Worm (Caenorhabditis elegans): Measurements from ENCODE around the gene coq-6.
"Not testable (repeated sequence)": the region's sequence is repeated elsewhere in the genome, so short reads cannot be mapped to it uniquely, and the experiment has no call there.

Gene coq-6

ce11 chrV:9340318-9340717, 3.8 kb downstream of the coq-6 start (continued):
- TF ChIP-seq F44E2.7 (GFP tag; IDR thresholded peaks at IDR 0.05): 0 out of 2 replicates have a peak, but pooled peaks have one; percentile 31
- TF ChIP-seq php-3 (GFP tag; IDR thresholded peaks at IDR 0.05): peak; percentile 81
- TF ChIP-seq spr-1 (tag; optimal IDR thresholded peaks at IDR 0.05): peak; percentile 51
- no peak for TF ChIP-seq daf-12 (tag; optimal IDR thresholded peaks at IDR 0.05)
- TF ChIP-seq rbr-2 (tag; optimal IDR thresholded peaks at IDR 0.05): peak; percentile 11
- TF ChIP-seq duxl-1 (tag; optimal IDR thresholded peaks at IDR 0.05; ENCODE audit: poor library complexity): no peak
- no peak for TF ChIP-seq nhr-28 (tag; optimal IDR thresholded peaks at IDR 0.05)
- TF ChIP-seq ZK337.2 (GFP tag; IDR thresholded peaks at IDR 0.05): no peak
- peak; percentile 80 for TF ChIP-seq egl-43 (GFP tag; IDR thresholded peaks at IDR 0.05)
- TF ChIP-seq F26F4.8 (GFP tag; conservative IDR thresholded peaks at IDR 0.05): no peak
- no peak for TF ChIP-seq daf-8 (GFP tag; IDR thresholded peaks at IDR 0.05)
- TF ChIP-seq dmd-6 (GFP tag; IDR thresholded peaks at IDR 0.05): no peak; the same call in none of the 2 replicates
- no peak for TF ChIP-seq nhr-76 (tag; optimal IDR thresholded peaks at IDR 0.05)
- no peak for TF ChIP-seq ceh-32 (tag; optimal IDR thresholded peaks at IDR 0.05; ENCODE audit: poor library complexity)
- no peak; the same call in 1 of the 2 replicates for TF ChIP-seq ctbp-1 (GFP tag; IDR thresholded peaks at IDR 0.05)
- TF ChIP-seq T26A8.4 (GFP tag; IDR thresholded peaks at IDR 0.05): peak; percentile 97
- TF ChIP-seq spr-3 (GFP tag; optimal IDR thresholded peaks at IDR 0.05): no peak
- peak; percentile 61; the same call in 1 of the 2 replicates for TF ChIP-seq saeg-2 (GFP tag; IDR thresholded peaks at IDR 0.05)
- TF ChIP-seq lin-15B (tag; optimal IDR thresholded peaks at IDR 0.05): no peak
- peak; percentile 90 for TF ChIP-seq pha-4 (GFP tag; IDR thresholded peaks at IDR 0.05)
- no peak for TF ChIP-seq pha-4 (tag; optimal IDR thresholded peaks at IDR 0.05)
- no peak for TF ChIP-seq unc-130 (GFP tag; optimal IDR thresholded peaks at IDR 0.05)
- TF ChIP-seq gei-8 (GFP tag; optimal IDR thresholded peaks at IDR 0.05): no peak
- no peak for TF ChIP-seq snpc-4 (tag; optimal IDR thresholded peaks at IDR 0.05)
- no peak for TF ChIP-seq jun-1 (tag; optimal IDR thresholded peaks at IDR 0.05)
- TF ChIP-seq zag-1 (tag; optimal IDR thresholded peaks at IDR 0.05): no peak
- no peak for TF ChIP-seq dve-1 (tag; optimal IDR thresholded peaks at IDR 0.05; ENCODE audit: insufficient read depth)
- TF ChIP-seq madf-5 (GFP tag; IDR thresholded peaks at IDR 0.05): 0 out of 4 replicates have a peak, but pooled peaks of 1 of the 2 experiments have one; percentile 64
- no peak for TF ChIP-seq nhr-25 (tag; optimal IDR thresholded peaks at IDR 0.05; ENCODE audit: borderline replicate concordance, insufficient read depth)
- TF ChIP-seq dmd-8 (GFP tag; IDR thresholded peaks at IDR 0.05): 0 out of 2 replicates have a peak, but pooled peaks have one; percentile 18
- TF ChIP-seq lir-3 (tag; optimal IDR thresholded peaks at IDR 0.05): no peak
- TF ChIP-seq mxl-2 (GFP tag; conservative IDR thresholded peaks at IDR 0.05): peak; percentile 59; the same call in 1 of the 2 replicates
- TF ChIP-seq ama-1 (optimal IDR thresholded peaks at IDR 0.05): peak; percentile 24
- TF ChIP-seq D1046.2 (GFP tag; IDR thresholded peaks at IDR 0.05): peak; percentile 64; the same call in 1 of the 2 replicates
- TF ChIP-seq ces-1 (GFP tag; optimal IDR thresholded peaks at IDR 0.05): no peak
- TF ChIP-seq nhr-102 (tag; optimal IDR thresholded peaks at IDR 0.05): peak; percentile 52

- TF ChIP-seq mdt-29 (GFP tag; IDR thresholded peaks at IDR 0.05) (peak; percentile 58), dmd-9 (GFP tag; IDR thresholded peaks at IDR 0.05) (0 out of 2 replicates have a peak, but pooled peaks have one; percentile 50), F44E2.7 (GFP tag; IDR thresholded peaks at IDR 0.05) (peak; percentile 85; the same call in 1 of the 2 replicates), dmd-8 (GFP tag; IDR thresholded peaks at IDR 0.05) (peak; percentile 72; the same call in 1 of the 2 replicates), lim-7 (GFP tag; IDR thresholded peaks at IDR 0.05) (peak; percentile 77), lin-1 (GFP tag; IDR thresholded peaks at IDR 0.05) (peak; percentile 90), saeg-2 (GFP tag; IDR thresholded peaks at IDR 0.05) (peak; percentile 90), daf-19 (GFP tag; conservative IDR thresholded peaks at IDR 0.05) (peak; percentile 67; the same call in 1 of the 2 replicates), vab-7 (GFP tag; IDR thresholded peaks at IDR 0.05) (peak; percentile 56), lin-29 (GFP tag; IDR thresholded peaks at IDR 0.05) (peak; percentile 88), madf-9 (GFP tag; conservative IDR thresholded peaks at IDR 0.05) (peak; percentile 74), arid-1 (GFP tag; conservative IDR thresholded peaks at IDR 0.05) (peak; percentile 80), F26F4.8 (GFP tag; conservative IDR thresholded peaks at IDR 0.05) (0 out of 2 replicates have a peak, but pooled peaks have one; percentile 40), Y48G9A.11 (GFP tag; IDR thresholded peaks at IDR 0.05) (peak; percentile 75), zip-11 (GFP tag; IDR thresholded peaks at IDR 0.05) (peak; percentile 74; the same call in 1 of the 2 replicates), tra-1 (GFP tag; IDR thresholded peaks at IDR 0.05) (peak; percentile 92), hmg-1.1 (GFP tag; IDR thresholded peaks at IDR 0.05) (peak; percentile 66), snpc-1.2 (GFP tag; IDR thresholded peaks at IDR 0.05) (peak; percentile 76), pha-4 (GFP tag; IDR thresholded peaks at IDR 0.05) (peak; percentile 87; the same call in 1 of the 2 replicates), D1046.2 (GFP tag; IDR thresholded peaks at IDR 0.05) (peak; percentile 83)
- not testable (repeated sequence) for TF ChIP-seq pha-4 (tag; optimal IDR thresholded peaks at IDR 0.05)
Measured at ce11 chrV:9341814-9342213, 5.3 kb downstream of the coq-6 start.

Measured in whole organism, L4 larva.